Fruit fly (Drosophila melanogaster): ENCODE data around the gene Set.
A peak's percentile ranks its signal among the peaks of the same experiment; 100 is the strongest.

The Set gene

DNA sequence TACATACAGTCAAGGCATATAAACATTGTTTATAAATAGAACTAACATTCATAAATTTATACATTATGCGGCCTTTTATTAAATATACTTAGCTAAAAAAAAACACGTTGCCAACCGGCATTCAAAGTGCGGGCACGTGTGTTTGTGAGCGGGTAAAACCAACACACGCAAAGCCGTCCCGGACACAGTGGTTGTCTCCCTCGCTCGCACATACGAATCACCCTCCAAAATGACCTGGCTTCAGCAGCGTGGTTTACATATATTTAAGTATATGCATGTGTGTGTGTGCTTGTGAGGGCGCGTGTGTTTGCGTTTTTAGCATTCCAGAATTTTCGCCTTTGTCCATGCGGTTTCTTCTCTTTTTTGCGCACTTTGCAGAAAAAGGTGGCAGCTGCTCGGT, 19.9 kb upstream of the Set start (continued):
- TF ChIP-seq CG13287 (GFP tag; IDR thresholded peaks at IDR 0.05; ENCODE audit: partially characterized antibody) (peak; percentile 36), CG34422 (GFP tag; IDR thresholded peaks at IDR 0.05) (peak; percentile 93), YL-1 (GFP tag; optimal IDR thresholded peaks at IDR 0.05) (peak; percentile 94), Nf-YC (tag; optimal IDR thresholded peaks at IDR 0.05) (no peak), Opbp (GFP tag; IDR thresholded peaks at IDR 0.05; ENCODE audit: partially characterized antibody) (0 out of 3 replicates have a peak, but pooled peaks have one; percentile 9), CG33557 (GFP tag; optimal IDR thresholded peaks at IDR 0.05) (peak; percentile 8), oc (tag; optimal IDR thresholded peaks at IDR 0.05) (peak; percentile 25), sd (tag; optimal IDR thresholded peaks at IDR 0.05) (peak; percentile 97), CHES-1-like (GFP tag; optimal IDR thresholded peaks at IDR 0.05) (peak; percentile 39), Mes4 (GFP tag; optimal IDR thresholded peaks at IDR 0.05) (no peak), CTCF (GFP tag; optimal IDR thresholded peaks at IDR 0.05) (no peak), CG10321 (GFP tag; IDR thresholded peaks at IDR 0.05) (peak; percentile 97), rib (GFP tag; IDR thresholded peaks at IDR 0.05) (peak; percentile 78), nmo (GFP tag; optimal IDR thresholded peaks at IDR 0.05) (peak; percentile 15), CG4854 (GFP tag; optimal IDR thresholded peaks at IDR 0.05) (no peak), Hr78 (GFP tag; optimal IDR thresholded peaks at IDR 0.05) (peak in 1 of 2 experiments; percentile 68), Dip3 (GFP tag; optimal IDR thresholded peaks at IDR 0.05) (no peak), lilli (GFP tag; optimal IDR thresholded peaks at IDR 0.05) (peak; percentile 30), CkIIα-i1 (GFP tag; IDR thresholded peaks at IDR 0.05) (no peak), CG1832 (GFP tag; optimal IDR thresholded peaks at IDR 0.05) (peak; percentile 75), wdn (GFP tag; IDR thresholded peaks at IDR 0.05) (no peak), cwo (GFP tag; optimal IDR thresholded peaks at IDR 0.05) (peak; percentile 81), Med (GFP tag) (peak; percentile 53), Hey (tag; optimal IDR thresholded peaks at IDR 0.05) (peak; percentile 64), PHDP (tag; optimal IDR thresholded peaks at IDR 0.05) (peak; percentile 11), E2f2 (GFP tag; IDR thresholded peaks at IDR 0.05) (0 out of 2 replicates have a peak, but pooled peaks have one; percentile 20), CG8924 (tag; optimal IDR thresholded peaks at IDR 0.05) (peak; percentile 13), CG11398 (GFP tag; optimal IDR thresholded peaks at IDR 0.05) (no peak), Awh (GFP tag; IDR thresholded peaks at IDR 0.05) (no peak), Max (GFP tag; optimal IDR thresholded peaks at IDR 0.05) (peak; percentile 83), zfh1 (GFP tag; IDR thresholded peaks at IDR 0.05) (no peak), onecut (GFP tag; IDR thresholded peaks at IDR 0.05) (no peak), CG17912 (GFP tag; optimal IDR thresholded peaks at IDR 0.05) (peak; percentile 68), ftz-f1 (GFP tag; optimal IDR thresholded peaks at IDR 0.05) (peak; percentile 53), Dp (GFP tag; optimal IDR thresholded peaks at IDR 0.05) (peak; percentile 6), Bgb (GFP tag; IDR thresholded peaks at IDR 0.05; ENCODE audit: partially characterized antibody) (0 out of 2 replicates have a peak, but pooled peaks have one; percentile 17), hkb (optimal IDR thresholded peaks at IDR 0.05) (no peak), hkb (GFP tag; IDR thresholded peaks at IDR 0.05) (peak; percentile 17; the same call in 1 of the 2 replicates), kah (GFP tag; optimal IDR thresholded peaks at IDR 0.05) (peak; percentile 29), gcm (GFP tag; optimal IDR thresholded peaks at IDR 0.05) (peak; percentile 85), dm (GFP tag; optimal IDR thresholded peaks at IDR 0.05) (peak; percentile 94), CG6791 (GFP tag; IDR thresholded peaks at IDR 0.05; ENCODE audit: partially characterized antibody) (0 out of 3 replicates have a peak, but pooled peaks have one; percentile 6), CG15073 (GFP tag; optimal IDR thresholded peaks at IDR 0.05) (no peak), Ets65A (GFP tag) (peak; percentile 81), pzg (GFP tag; optimal IDR thresholded peaks at IDR 0.05) (peak; percentile 5), cg (GFP tag; optimal IDR thresholded peaks at IDR 0.05) (peak; percentile 98), Adf1 (GFP tag; IDR thresholded peaks at IDR 0.05) (peak; percentile 43; the same call in 1 of the 2 replicates), CG8290 (GFP tag; optimal IDR thresholded peaks at IDR 0.05) (no peak), CG8290 (tag; optimal IDR thresholded peaks at IDR 0.05) (peak in 1 of 2 experiments; percentile 29), lov (optimal IDR thresholded peaks at IDR 0.05) (no peak), lov (GFP tag; IDR thresholded peaks at IDR 0.05) (no peak), CG10543 (GFP tag; optimal IDR thresholded peaks at IDR 0.05) (peak; percentile 70)

Data from whole organism, embryonic.